Worm (Caenorhabditis elegans) whole organism, L2 larva: ENCODE data around the gene scd-2.

ENCODE experiments used
- lin-39 ChIP-seq: fragments of 150-350 bp; optimal IDR thresholded peaks from 2 replicates; lab custom pipeline; 2014; ENCODE audit warnings: missing biosample characterization, missing genetic modification reagents, missing genetic modification characterization
- lsy-2 ChIP-seq, 2 experiments: fragments of 150-350 bp in 1 of 2; sonication (generic microtip) in 1 of 2; optimal IDR thresholded peaks; 2 replicates each; lab custom pipeline; 2014 to 2017; ENCODE audit warnings: missing biosample characterization in 2 of 2, missing genetic modification characterization in 2 of 2
- mdl-1 ChIP-seq, 2 experiments: fragments of 150-350 bp in 1 of 2; sonication (generic microtip) in 1 of 2; optimal IDR thresholded peaks; 2 replicates each; lab custom pipeline; 2017; ENCODE audit warnings: missing biosample characterization in 2 of 2, missing genetic modification characterization in 2 of 2
- nhr-12 ChIP-seq: fragments of 150-350 bp; optimal IDR thresholded peaks from 2 replicates; lab custom pipeline; 2014; ENCODE audit warnings: missing biosample characterization, missing genetic modification characterization
- nhr-129 ChIP-seq: fragments of 150-350 bp; optimal IDR thresholded peaks from 2 replicates; lab custom pipeline; 2014; ENCODE audit warnings: missing biosample characterization, missing genetic modification characterization
- nhr-237 ChIP-seq: fragments of 150-350 bp; optimal IDR thresholded peaks from 2 replicates; lab custom pipeline; 2014; ENCODE audit warnings: missing biosample characterization, missing genetic modification characterization
- zag-1 ChIP-seq: fragments of 150-350 bp; optimal IDR thresholded peaks from 2 replicates; lab custom pipeline; 2014; ENCODE audit warnings: missing biosample characterization, missing genetic modification characterization

DNA sequence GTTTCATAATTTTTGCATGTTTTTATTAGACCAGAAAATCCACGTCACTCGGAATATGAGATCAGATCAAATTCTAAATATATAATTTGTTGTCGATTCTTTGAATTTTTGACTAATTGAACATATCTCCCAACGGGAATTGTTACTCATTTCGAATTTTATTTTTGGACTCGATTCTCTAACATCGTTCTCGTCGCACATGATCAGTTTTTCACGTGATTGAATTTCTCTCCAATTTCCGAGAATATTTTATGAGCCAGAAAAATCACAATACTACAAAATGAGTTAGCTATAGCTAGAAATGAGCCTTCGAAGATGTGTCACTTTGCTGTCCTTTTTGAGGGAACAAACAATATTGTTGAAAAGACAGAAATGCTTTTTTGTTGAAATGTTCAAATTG, 2.3 kb upstream of the scd-2 start:
- TF ChIP-seq nhr-129 (tag; lab: Kevin White, UChicago) (no peak), nhr-237 (tag; lab: Kevin White, UChicago) (no peak), lin-39 (tag; lab: Kevin White, UChicago) (no peak), nhr-12 (tag; lab: Kevin White, UChicago) (no peak), zag-1 (tag; lab: Kevin White, UChicago) (no peak), lsy-2 (tag; optimal IDR thresholded peaks at IDR 0.05; lab: Kevin White, UChicago) (peak in 1 of 2 experiments; percentile 46), mdl-1 (tag; optimal IDR thresholded peaks at IDR 0.05; lab: Kevin White, UChicago) (no peak)
